Worm (Caenorhabditis elegans) whole organism, young adult: ENCODE measurements around the gene clec-178.

Experiments used
- F57A8.1 ChIP-seq: fragments of 200-800 bp; sonication (Bioruptor generic); optimal IDR thresholded peaks from 2 replicates; lab custom pipeline; 2018; ENCODE audit warnings: mild to moderate bottlenecking, missing genetic modification characterization, moderate library complexity, missing compliant biosample characterization
- aptf-3 ChIP-seq: fragments of 200-800 bp; sonication (Bioruptor generic); IDR thresholded peaks from 2 replicates; pipeline ENCODE4 v1.3.6; 2022; ENCODE audit warnings: missing genetic modification characterization, missing compliant biosample characterization
- bed-1 ChIP-seq: fragments of 200-800 bp; sonication (Bioruptor generic); IDR thresholded peaks from 2 replicates; pipeline ENCODE4 v1.3.6; 2022; ENCODE audit warnings: missing genetic modification reagents, missing genetic modification characterization, missing compliant biosample characterization
- efl-1 ChIP-seq: fragments of 150-350 bp; optimal IDR thresholded peaks from 2 replicates; lab custom pipeline; 2014; ENCODE audit warnings: missing biosample characterization, missing genetic modification reagents, missing genetic modification characterization
- egrh-3 ChIP-seq: fragments of 200-800 bp; sonication (Bioruptor generic); IDR thresholded peaks from 2 replicates; pipeline ENCODE4 v1.3.6; 2022; ENCODE audit warnings: missing genetic modification reagents, missing genetic modification characterization, missing compliant biosample characterization
- ekl-4 ChIP-seq: fragments of 200-800 bp; sonication (Bioruptor generic); IDR thresholded peaks from 2 replicates; pipeline ENCODE4 v1.3.6; 2022; ENCODE audit warnings: missing genetic modification reagents, missing genetic modification characterization, missing compliant biosample characterization
- lag-1 ChIP-seq: fragments of 200-800 bp; sonication (Bioruptor generic); IDR thresholded peaks from 2 replicates; pipeline ENCODE4 v1.3.6; 2022; ENCODE audit warnings: missing genetic modification reagents, missing genetic modification characterization, missing compliant biosample characterization
- lin-40 ChIP-seq: sonication (generic microtip); optimal IDR thresholded peaks from 2 replicates; lab custom pipeline; 2016; ENCODE audit warnings: missing genetic modification characterization, mild to moderate bottlenecking, missing compliant biosample characterization, missing genotype, missing genetic modification reagents
- lsy-27 ChIP-seq: sonication (generic microtip); optimal IDR thresholded peaks from 2 replicates; lab custom pipeline; 2017; ENCODE audit warnings: missing genetic modification characterization, mild to moderate bottlenecking, missing compliant biosample characterization, antibody characterized with exemption, missing genotype, borderline replicate concordance; ENCODE audit not compliant: insufficient read depth
- nfyb-1 ChIP-seq: fragments of 200-800 bp; sonication (Bioruptor generic); IDR thresholded peaks from 2 replicates; pipeline ENCODE4 v1.3.6; 2022; ENCODE audit warnings: missing genetic modification reagents, missing genetic modification characterization, missing compliant biosample characterization
- snpc-1.1 ChIP-seq: sonication (generic microtip); optimal IDR thresholded peaks from 2 replicates; lab custom pipeline; 2017; ENCODE audit warnings: missing genetic modification characterization, mild to moderate bottlenecking, missing compliant biosample characterization, antibody characterized with exemption, moderate library complexity, missing genotype, missing genetic modification reagents; ENCODE audit not compliant: insufficient read depth
- snpc-4 ChIP-seq, 5 experiments: fragments of 150-350 bp in 1 of 5; sonication (generic microtip) in 4 of 5; optimal IDR thresholded peaks; 2 replicates each; lab custom pipeline; 2014 to 2018; ENCODE audit warnings: missing genetic modification characterization in 5 of 5, missing biosample characterization in 3 of 5, antibody characterized with exemption in 2 of 5, mild to moderate bottlenecking in 2 of 5, missing compliant biosample characterization in 2 of 5, missing genotype in 2 of 5, moderate library complexity in 2 of 5, missing genetic modification reagents in 1 of 5

- no peak for TF ChIP-seq lsy-27
- TF ChIP-seq lag-1 (GFP tag; lab: Robert Waterston, UW) = no peak
- TF ChIP-seq F57A8.1 = no peak
- no peak for TF ChIP-seq snpc-4 (GFP tag; optimal IDR thresholded peaks at IDR 0.05; lab: Kevin White, UChicago)
- no peak for TF ChIP-seq snpc-4 (tag; optimal IDR thresholded peaks at IDR 0.05; lab: Kevin White, UChicago)
- no peak for TF ChIP-seq egrh-3 (GFP tag; lab: Robert Waterston, UW)
- no peak for TF ChIP-seq lin-40 (tag; lab: Kevin White, UChicago)
- no peak for TF ChIP-seq ekl-4 (GFP tag; lab: Robert Waterston, UW)
- no peak for TF ChIP-seq snpc-1.1 (tag; lab: Kevin White, UChicago)
- TF ChIP-seq nfyb-1 (GFP tag; lab: Robert Waterston, UW) = no peak
- no peak for TF ChIP-seq aptf-3 (GFP tag; lab: Robert Waterston, UW)
- TF ChIP-seq bed-1 = no peak
- TF ChIP-seq efl-1 = no peak
Measured at ce11 chrIV:5682547-5683234, 28.9 kb downstream of the clec-178 start, which contains the start of the genes C55C3.7 and C55C3.6.
